Worm (Caenorhabditis elegans) whole organism, L4/young adult: ENCODE data around the gene F22H10.11.

ENCODE experiments used
- W03F9.2 ChIP-seq: fragments of 150-350 bp; optimal IDR thresholded peaks from 2 replicates; lab custom pipeline; 2014; ENCODE audit warnings: missing biosample characterization, missing genetic modification characterization
- him-1 ChIP-seq: sonication (generic microtip); optimal IDR thresholded peaks from 2 replicates; lab custom pipeline; 2016; ENCODE audit warnings: missing genotype, missing genetic modification reagents, missing genetic modification characterization, missing compliant biosample characterization

ce11 chrX:16689852-16690473 lies 2.1 kb upstream of the F22H10.11 start:
- no peak for TF ChIP-seq W03F9.2
- TF ChIP-seq him-1 (tag; lab: Kevin White, UChicago), result no peak
